Fruit fly (Drosophila melanogaster): ENCODE results near the gene CG32857.

The CG32857 gene

dm6 chrX:21567793-21568192 lies 49.6 kb downstream of the CG32857 start:
- TF ChIP-seq noc (tag; optimal IDR thresholded peaks at IDR 0.05) = no peak

dm6 chrX:21565539-21565938 lies 51.9 kb downstream of the CG32857 start:
- TF ChIP-seq noc (tag; optimal IDR thresholded peaks at IDR 0.05) = no peak

Measured in whole organism, larva.